Worm (Caenorhabditis elegans) whole organism, midembryonic: ENCODE results near the gene ZC477.2.
A peak's percentile ranks its signal among the peaks of the same experiment; 100 is the strongest.

Experiments
- T22C8.4 ChIP-seq: fragments of 200-800 bp; sonication (Bioruptor generic); IDR thresholded peaks from 2 replicates; pipeline ENCODE4 v1.3.6; 2022; ENCODE audit warnings: missing genetic modification characterization, missing compliant biosample characterization
- flt-1 ChIP-seq: fragments of 200-800 bp; sonication (Bioruptor generic); IDR thresholded peaks from 2 replicates; pipeline ENCODE4 v1.3.6; 2022; ENCODE audit warnings: missing genetic modification characterization, missing compliant biosample characterization
- med-1 ChIP-seq: sonication (generic microtip); optimal IDR thresholded peaks from 2 replicates; lab custom pipeline; 2017; ENCODE audit warnings: missing genetic modification characterization, mild to moderate bottlenecking, missing compliant biosample characterization, antibody characterized with exemption, missing genetic modification reagents; ENCODE audit not compliant: insufficient read depth
- ref-1 ChIP-seq: fragments of 200-800 bp; sonication (Bioruptor generic); conservative IDR thresholded peaks from 2 replicates; pipeline ENCODE4 v1.3.6; 2022; ENCODE audit warnings: missing genetic modification reagents, missing genetic modification characterization, missing compliant biosample characterization
- tab-1 ChIP-seq: fragments of 200-800 bp; sonication (Bioruptor generic); IDR thresholded peaks from 2 replicates; pipeline ENCODE4 v1.3.6; 2022; ENCODE audit warnings: missing genetic modification characterization, missing compliant biosample characterization
- ztf-23 ChIP-seq: fragments of 200-800 bp; sonication (Bioruptor generic); IDR thresholded peaks from 2 replicates; pipeline ENCODE4 v1.3.6; 2022; ENCODE audit warnings: missing genetic modification reagents, missing genetic modification characterization, missing compliant biosample characterization
- ztf-29 ChIP-seq: fragments of 200-800 bp; sonication (Bioruptor generic); IDR thresholded peaks from 2 replicates; pipeline ENCODE4 v1.3.6; 2022; ENCODE audit warnings: missing genetic modification reagents, missing genetic modification characterization, missing compliant biosample characterization

- no peak for TF ChIP-seq ztf-29 (GFP tag; lab: Robert Waterston, UW)
- no peak for TF ChIP-seq flt-1 (GFP tag; lab: Robert Waterston, UW)
- TF ChIP-seq ref-1 (GFP tag; lab: Robert Waterston, UW): no peak
- 0 out of 2 replicates have a peak, but pooled peaks have one; percentile 12 for TF ChIP-seq T22C8.4 (GFP tag; lab: Robert Waterston, UW)
- TF ChIP-seq ztf-23 (GFP tag; lab: Robert Waterston, UW): no peak
- no peak for TF ChIP-seq med-1 (GFP tag; lab: Kevin White, UChicago)
- no peak for TF ChIP-seq tab-1
Observed at ce11 chrIV:7103211-7103679, 4.7 kb upstream of the ZC477.2 start, which contains the start of the genes rde-8 and ZC477.3.
